Worm (Caenorhabditis elegans) whole organism, young adult: ENCODE results near the gene F58F12.12.

ENCODE experiments used
- B0035.1 ChIP-seq: sonication (generic microtip); optimal IDR thresholded peaks from 2 replicates; lab custom pipeline; 2016; ENCODE audit warnings: missing genetic modification characterization, mild to moderate bottlenecking, missing compliant biosample characterization, missing genotype, missing genetic modification reagents
- F23B12.7 ChIP-seq: sonication (generic microtip); optimal IDR thresholded peaks from 2 replicates; lab custom pipeline; 2017; ENCODE audit warnings: missing genetic modification characterization, mild to moderate bottlenecking, missing compliant biosample characterization, antibody characterized with exemption, moderate library complexity; ENCODE audit not compliant: insufficient read depth
- F33H1.4 ChIP-seq: fragments of 200-800 bp; sonication (Bioruptor generic); IDR thresholded peaks from 2 replicates; pipeline ENCODE4 v1.3.6; 2022; ENCODE audit warnings: missing genetic modification reagents, missing genetic modification characterization, missing compliant biosample characterization
- F37B4.10 ChIP-seq: fragments of 200-800 bp; sonication (Bioruptor generic); IDR thresholded peaks from 2 replicates; pipeline ENCODE4 v1.3.6; 2022; ENCODE audit warnings: missing genetic modification characterization, missing compliant biosample characterization
- F52B5.7 ChIP-seq: sonication (generic microtip); optimal IDR thresholded peaks from 2 replicates; lab custom pipeline; 2016; ENCODE audit warnings: mild to moderate bottlenecking, missing genetic modification characterization, missing compliant biosample characterization
- F55B11.4 ChIP-seq: sonication (generic microtip); optimal IDR thresholded peaks from 2 replicates; lab custom pipeline; 2016; ENCODE audit warnings: missing compliant biosample characterization, missing genetic modification characterization, borderline replicate concordance; ENCODE audit not compliant: insufficient read depth
- F57A8.1 ChIP-seq: fragments of 200-800 bp; sonication (Bioruptor generic); optimal IDR thresholded peaks from 2 replicates; lab custom pipeline; 2018; ENCODE audit warnings: mild to moderate bottlenecking, missing genetic modification characterization, moderate library complexity, missing compliant biosample characterization
- K12H6.12 ChIP-seq: fragments of 200-800 bp; sonication (Bioruptor generic); optimal IDR thresholded peaks from 2 replicates; lab custom pipeline; 2018; ENCODE audit warnings: mild to moderate bottlenecking, missing genetic modification characterization, missing compliant biosample characterization
- Y53F4B.3 ChIP-seq: fragments of 200-800 bp; sonication (Bioruptor generic); IDR thresholded peaks from 2 replicates; pipeline ENCODE4 v1.3.6; 2022; ENCODE audit warnings: missing genetic modification reagents, missing genetic modification characterization, missing compliant biosample characterization
- ZK185.1 ChIP-seq: sonication (generic microtip); optimal IDR thresholded peaks from 2 replicates; lab custom pipeline; 2016; ENCODE audit warnings: mild to moderate bottlenecking, missing genetic modification characterization, missing compliant biosample characterization; ENCODE audit not compliant: poor library complexity, severe bottlenecking
- aptf-2 ChIP-seq: fragments of 200-800 bp; sonication (Bioruptor generic); conservative IDR thresholded peaks from 2 replicates; pipeline ENCODE4 v1.3.6; 2022; ENCODE audit warnings: missing genetic modification reagents, missing genetic modification characterization, missing compliant biosample characterization
- aptf-3 ChIP-seq: fragments of 200-800 bp; sonication (Bioruptor generic); IDR thresholded peaks from 2 replicates; pipeline ENCODE4 v1.3.6; 2022; ENCODE audit warnings: missing genetic modification characterization, missing compliant biosample characterization
- ccch-3 ChIP-seq: fragments of 200-800 bp; sonication (Bioruptor generic); optimal IDR thresholded peaks from 2 replicates; lab custom pipeline; 2018; ENCODE audit warnings: mild to moderate bottlenecking, missing genetic modification characterization, missing compliant biosample characterization
- ceh-58 ChIP-seq: fragments of 200-800 bp; sonication (Bioruptor generic); IDR thresholded peaks from 2 replicates; pipeline ENCODE4 v1.3.6; 2022; ENCODE audit warnings: missing genetic modification characterization, missing compliant biosample characterization
- ceh-91 ChIP-seq: fragments of 200-800 bp; sonication (Bioruptor generic); IDR thresholded peaks from 2 replicates; pipeline ENCODE4 v1.3.6; 2022; ENCODE audit warnings: missing genetic modification reagents, missing genetic modification characterization, missing compliant biosample characterization
- die-1 ChIP-seq: sonication (generic microtip); optimal IDR thresholded peaks from 2 replicates; lab custom pipeline; 2016; ENCODE audit warnings: missing genotype, mild to moderate bottlenecking, missing genetic modification characterization, missing compliant biosample characterization
- dox-1 ChIP-seq: fragments of 200-800 bp; sonication (Bioruptor generic); IDR thresholded peaks from 2 replicates; pipeline ENCODE4 v1.3.6; 2022; ENCODE audit warnings: missing genetic modification reagents, missing genetic modification characterization, missing compliant biosample characterization
- dpl-1 ChIP-seq: fragments of 150-350 bp; optimal IDR thresholded peaks from 2 replicates; lab custom pipeline; 2014; ENCODE audit warnings: missing biosample characterization, missing genetic modification reagents, missing genetic modification characterization
- ekl-4 ChIP-seq: fragments of 200-800 bp; sonication (Bioruptor generic); IDR thresholded peaks from 2 replicates; pipeline ENCODE4 v1.3.6; 2022; ENCODE audit warnings: missing genetic modification reagents, missing genetic modification characterization, missing compliant biosample characterization
- ets-4 ChIP-seq: fragments of 200-800 bp; sonication (Bioruptor generic); optimal IDR thresholded peaks from 2 replicates; lab custom pipeline; 2018; ENCODE audit warnings: mild to moderate bottlenecking, missing genetic modification characterization, missing compliant biosample characterization
- gei-17 ChIP-seq: fragments of 200-800 bp; sonication (Bioruptor generic); optimal IDR thresholded peaks from 2 replicates; lab custom pipeline; 2018; ENCODE audit warnings: mild to moderate bottlenecking, missing genetic modification characterization, missing compliant biosample characterization
- him-1 ChIP-seq: sonication (generic microtip); optimal IDR thresholded peaks from 2 replicates; lab custom pipeline; 2016; ENCODE audit warnings: missing genotype, missing genetic modification reagents, missing genetic modification characterization, missing compliant biosample characterization
- hmg-1.2 ChIP-seq: fragments of 200-800 bp; sonication (Bioruptor generic); IDR thresholded peaks from 2 replicates; pipeline ENCODE4 v1.3.6; 2022; ENCODE audit warnings: missing genetic modification reagents, missing genetic modification characterization, missing compliant biosample characterization
- hmg-20 ChIP-seq: fragments of 200-800 bp; sonication (Bioruptor generic); IDR thresholded peaks from 2 replicates; pipeline ENCODE4 v1.3.6; 2022; ENCODE audit warnings: missing genetic modification reagents, missing genetic modification characterization, missing compliant biosample characterization
- let-526 ChIP-seq: fragments of 200-800 bp; sonication (Bioruptor generic); IDR thresholded peaks from 2 replicates; pipeline ENCODE4 v1.3.6; 2022; ENCODE audit warnings: missing genetic modification reagents, missing genetic modification characterization, missing compliant biosample characterization
- let-607 ChIP-seq, 2 experiments: fragments of 200-800 bp in 1 of 2; sonication (Bioruptor generic) in 1 of 2; sonication (generic microtip) in 1 of 2; optimal IDR thresholded peaks; 2 replicates each; lab custom pipeline; 2016 to 2018; ENCODE audit warnings: mild to moderate bottlenecking in 2 of 2, missing compliant biosample characterization in 2 of 2, missing genetic modification characterization in 2 of 2, moderate library complexity in 2 of 2, missing genotype in 1 of 2
- lin-40 ChIP-seq: sonication (generic microtip); optimal IDR thresholded peaks from 2 replicates; lab custom pipeline; 2016; ENCODE audit warnings: missing genetic modification characterization, mild to moderate bottlenecking, missing compliant biosample characterization, missing genotype, missing genetic modification reagents
- lin-54 ChIP-seq: fragments of 200-800 bp; sonication (Bioruptor generic); optimal IDR thresholded peaks from 2 replicates; lab custom pipeline; 2018; ENCODE audit warnings: mild to moderate bottlenecking, missing genetic modification characterization, missing compliant biosample characterization
- lir-1 ChIP-seq: fragments of 200-800 bp; sonication (Bioruptor generic); conservative IDR thresholded peaks from 2 replicates; pipeline ENCODE4 v1.3.6; 2022; ENCODE audit warnings: missing genetic modification reagents, missing genetic modification characterization, missing compliant biosample characterization
- lsy-27 ChIP-seq: sonication (generic microtip); optimal IDR thresholded peaks from 2 replicates; lab custom pipeline; 2017; ENCODE audit warnings: missing genetic modification characterization, mild to moderate bottlenecking, missing compliant biosample characterization, antibody characterized with exemption, missing genotype, borderline replicate concordance; ENCODE audit not compliant: insufficient read depth
- madf-6 ChIP-seq: fragments of 200-800 bp; sonication (Bioruptor generic); IDR thresholded peaks from 2 replicates; pipeline ENCODE4 v1.3.6; 2022; ENCODE audit warnings: missing genetic modification reagents, missing genetic modification characterization, missing compliant biosample characterization
- madf-8 ChIP-seq: fragments of 200-800 bp; sonication (Bioruptor generic); conservative IDR thresholded peaks from 2 replicates; pipeline ENCODE4 v1.3.6; 2022; ENCODE audit warnings: missing genetic modification reagents, missing genetic modification characterization, missing compliant biosample characterization
- mcd-1 ChIP-seq: fragments of 200-800 bp; sonication (Bioruptor generic); IDR thresholded peaks from 2 replicates; pipeline ENCODE4 v1.3.6; 2022; ENCODE audit warnings: missing genetic modification reagents, missing genetic modification characterization, missing compliant biosample characterization
- mel-28 ChIP-seq: sonication (generic microtip); optimal IDR thresholded peaks from 2 replicates; lab custom pipeline; 2016; ENCODE audit warnings: borderline replicate concordance, mild to moderate bottlenecking, missing genetic modification characterization, missing compliant biosample characterization
- mes-4 ChIP-seq: sonication (generic microtip); optimal IDR thresholded peaks from 2 replicates; lab custom pipeline; 2016; ENCODE audit warnings: missing genotype, missing genetic modification characterization, missing compliant biosample characterization
- nhr-90 ChIP-seq: sonication (generic microtip); optimal IDR thresholded peaks from 2 replicates; lab custom pipeline; 2016; ENCODE audit warnings: missing genotype, mild to moderate bottlenecking, missing genetic modification characterization, missing compliant biosample characterization
- sea-2 ChIP-seq: fragments of 200-800 bp; sonication (Bioruptor generic); IDR thresholded peaks from 2 replicates; pipeline ENCODE4 v1.3.6; 2022; ENCODE audit warnings: missing genetic modification characterization, missing compliant biosample characterization
- tbx-9 ChIP-seq: sonication (generic microtip); optimal IDR thresholded peaks from 2 replicates; lab custom pipeline; 2016; ENCODE audit warnings: borderline replicate concordance, missing genetic modification characterization, inconsistent platforms, missing compliant biosample characterization
- unc-130 ChIP-seq: sonication (generic microtip); optimal IDR thresholded peaks from 2 replicates; lab custom pipeline; 2016; ENCODE audit warnings: missing genetic modification reagents, missing genetic modification characterization, missing compliant biosample characterization
- ztf-18 ChIP-seq: sonication (generic microtip); optimal IDR thresholded peaks from 2 replicates; lab custom pipeline; 2016; ENCODE audit warnings: missing genotype, mild to moderate bottlenecking, missing genetic modification characterization, missing compliant biosample characterization
- ztf-22 ChIP-seq: fragments of 200-800 bp; sonication (Bioruptor generic); optimal IDR thresholded peaks from 2 replicates; lab custom pipeline; 2018; ENCODE audit warnings: mild to moderate bottlenecking, missing genetic modification characterization, moderate library complexity, missing compliant biosample characterization

F58F12.12 gene

DNA sequence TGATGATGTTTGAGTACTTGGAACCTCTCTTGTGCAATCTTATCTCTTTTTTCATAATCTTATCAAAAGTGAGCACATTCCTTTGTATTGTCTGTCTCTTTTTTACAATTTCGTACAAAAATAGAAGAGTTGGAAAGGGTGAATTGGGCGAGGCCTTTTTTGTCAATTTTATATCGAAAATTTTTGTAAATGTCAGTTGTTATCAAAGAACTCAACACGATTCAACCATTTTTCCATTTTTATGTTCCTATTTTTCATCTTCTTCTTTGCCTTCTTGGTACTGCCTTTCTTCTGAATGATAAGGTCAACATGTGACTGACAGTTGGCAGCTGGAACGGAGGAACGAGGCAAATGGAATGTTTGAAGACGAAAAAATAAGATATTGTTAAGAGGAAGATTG lies 32.8 kb downstream of the F58F12.12 start (continued):
- TF ChIP-seq Y53F4B.3: no peak
- TF ChIP-seq lin-54 (GFP tag; lab: Kevin White, UChicago): no peak
- peak; percentile 57 for TF ChIP-seq F23B12.7 (tag; lab: Kevin White, UChicago)
- TF ChIP-seq ceh-91 (GFP tag; lab: Robert Waterston, UW): no peak
- TF ChIP-seq, all 124 proteins: peak for 9

ce11 chrII:6417999-6418398 lies 37.0 kb downstream of the F58F12.12 start:
- TF ChIP-seq mes-4 (tag; lab: Kevin White, UChicago) (no peak), K12H6.12 (tag; lab: Kevin White, UChicago) (no peak), aptf-3 (GFP tag; lab: Robert Waterston, UW) (no peak), F57A8.1 (no peak), hmg-1.2 (GFP tag; lab: Robert Waterston, UW) (no peak), nhr-90 (tag; lab: Kevin White, UChicago) (no peak), lir-1 (GFP tag; lab: Robert Waterston, UW) (no peak), F55B11.4 (tag; lab: Kevin White, UChicago) (no peak), tbx-9 (no peak), madf-8 (no peak), sea-2 (no peak), ekl-4 (GFP tag; lab: Robert Waterston, UW) (no peak), ZK185.1 (tag; lab: Kevin White, UChicago) (no peak), F52B5.7 (tag; lab: Kevin White, UChicago) (no peak), F33H1.4 (no peak), aptf-2 (GFP tag; lab: Robert Waterston, UW) (no peak), ceh-91 (GFP tag; lab: Robert Waterston, UW) (no peak), ztf-18 (tag; lab: Kevin White, UChicago) (no peak), dpl-1 (GFP tag; lab: Kevin White, UChicago) (no peak)

ce11 chrII:6419163-6419562 lies 38.2 kb downstream of the F58F12.12 start:
- TF ChIP-seq B0035.1 (tag; lab: Kevin White, UChicago) (no peak), mes-4 (tag; lab: Kevin White, UChicago) (no peak), Y53F4B.3 (no peak), lin-40 (no peak), ceh-58 (GFP tag; lab: Robert Waterston, UW) (no peak), let-607 (tag; optimal IDR thresholded peaks at IDR 0.05; lab: Kevin White, UChicago) (no peak), F33H1.4 (no peak)

- TF ChIP-seq ccch-3 (GFP tag; lab: Kevin White, UChicago) (no peak), madf-6 (no peak), ets-4 (GFP tag; lab: Kevin White, UChicago) (no peak), die-1 (tag; lab: Kevin White, UChicago) (no peak), mel-28 (tag; lab: Kevin White, UChicago) (no peak), lsy-27 (tag; lab: Kevin White, UChicago) (no peak), ekl-4 (GFP tag; lab: Robert Waterston, UW) (no peak), let-526 (GFP tag; lab: Robert Waterston, UW) (no peak), gei-17 (GFP tag; lab: Kevin White, UChicago) (no peak), dox-1 (no peak), dpl-1 (GFP tag; lab: Kevin White, UChicago) (no peak), mcd-1 (GFP tag; lab: Robert Waterston, UW) (no peak), F37B4.10 (GFP tag; lab: Robert Waterston, UW) (no peak), F52B5.7 (tag; lab: Kevin White, UChicago) (no peak), hmg-20 (GFP tag; lab: Robert Waterston, UW) (no peak), him-1 (tag; lab: Kevin White, UChicago) (no peak), hmg-1.2 (GFP tag; lab: Robert Waterston, UW) (no peak), ztf-22 (GFP tag; lab: Kevin White, UChicago) (no peak), B0035.1 (tag; lab: Kevin White, UChicago) (no peak), unc-130 (GFP tag; lab: Kevin White, UChicago) (no peak)
Measured at ce11 chrII:6422812-6423211, 41.8 kb downstream of the F58F12.12 start, which contains the start of gene K03H9.3. Gene K03H9.3 (plus strand): TSS chrII:6423112.
